Fruit fly (Drosophila melanogaster): Measurements from ENCODE around the gene CG9287.

CG9287 gene

DNA sequence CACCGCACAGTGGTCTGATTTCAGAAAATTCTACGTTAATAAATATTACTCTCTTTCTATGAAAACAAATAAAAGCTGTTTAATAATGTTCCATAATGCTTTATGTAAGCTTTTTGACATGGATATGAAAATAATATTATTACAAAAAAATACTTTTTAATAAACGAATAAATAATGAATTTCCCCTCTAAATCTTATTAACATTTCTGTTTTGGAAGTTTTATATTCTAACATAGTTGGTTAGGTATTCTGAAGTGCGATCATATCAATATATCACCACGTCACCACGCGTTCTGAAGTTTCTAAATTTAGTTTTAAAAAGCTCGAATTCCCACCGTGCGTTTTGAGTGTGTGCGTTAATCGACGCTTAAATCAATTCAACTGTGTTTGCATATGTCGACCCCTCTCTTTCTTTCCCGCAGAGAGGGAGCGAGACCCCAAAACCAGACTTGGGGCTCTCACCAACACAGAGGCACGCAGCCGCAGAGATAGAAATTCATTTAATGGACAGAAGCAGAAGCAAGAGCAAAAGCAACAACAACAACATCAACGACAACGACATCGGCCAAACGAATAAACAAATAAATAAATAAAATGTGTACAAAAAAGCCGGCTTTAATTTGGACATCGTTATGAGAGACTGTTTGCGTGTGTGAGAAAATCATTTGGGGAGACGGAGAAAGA is 11.8 kb upstream of the CG9287 start (continued):
- TF ChIP-seq CG1602 (GFP tag; optimal IDR thresholded peaks at IDR 0.05), result peak; percentile 73
- TF ChIP-seq Ada2b (GFP tag; IDR thresholded peaks at IDR 0.05), result peak; percentile 78
- peak; percentile 73 for TF ChIP-seq Hand (GFP tag; optimal IDR thresholded peaks at IDR 0.05)
- peak; percentile 32 for TF ChIP-seq CG17186 (GFP tag; optimal IDR thresholded peaks at IDR 0.05)
- no peak; the same call in 2 of the 3 replicates for TF ChIP-seq CG7963 (GFP tag; IDR thresholded peaks at IDR 0.05; ENCODE audit: partially characterized antibody)
- 0 out of 3 replicates have a peak, but pooled peaks have one; percentile 28 for TF ChIP-seq CG11093 (GFP tag; IDR thresholded peaks at IDR 0.05)
- TF ChIP-seq CG3065 (GFP tag; optimal IDR thresholded peaks at IDR 0.05), result peak; percentile 19
- TF ChIP-seq crp (GFP tag; optimal IDR thresholded peaks at IDR 0.05), result peak in 1 of 2 experiments; percentile 55
- TF ChIP-seq CG2202 (tag; optimal IDR thresholded peaks at IDR 0.05), result peak; percentile 68
- peak; percentile 28; the same call in 1 of the 2 replicates for TF ChIP-seq CG13287 (GFP tag; IDR thresholded peaks at IDR 0.05; ENCODE audit: partially characterized antibody)
- TF ChIP-seq sd (tag; optimal IDR thresholded peaks at IDR 0.05), result peak; percentile 67
- peak; percentile 51 for TF ChIP-seq Sry-β (GFP tag; optimal IDR thresholded peaks at IDR 0.05)
- TF ChIP-seq CG17912 (GFP tag; optimal IDR thresholded peaks at IDR 0.05), result peak; percentile 14
- TF ChIP-seq Scr (GFP tag; IDR thresholded peaks at IDR 0.05; ENCODE audit: partially characterized antibody), result no peak
- peak; percentile 90 for TF ChIP-seq Hmr (GFP tag; optimal IDR thresholded peaks at IDR 0.05)
- TF ChIP-seq CG18262 (tag; optimal IDR thresholded peaks at IDR 0.05), result peak; percentile 97
- TF ChIP-seq pb (GFP tag; optimal IDR thresholded peaks at IDR 0.05), result peak; percentile 66
- peak; percentile 83 for TF ChIP-seq Six4 (GFP tag; optimal IDR thresholded peaks at IDR 0.05)
- TF ChIP-seq CG11696 (GFP tag; IDR thresholded peaks at IDR 0.05), result peak; percentile 55
- no peak for TF ChIP-seq C15 (GFP tag; IDR thresholded peaks at IDR 0.05)
- peak; percentile 65 for TF ChIP-seq CG15696 (tag; optimal IDR thresholded peaks at IDR 0.05)
- peak; percentile 57 for TF ChIP-seq CG34422 (GFP tag; IDR thresholded peaks at IDR 0.05)
- peak; percentile 82 for TF ChIP-seq Nf-YB (GFP tag; optimal IDR thresholded peaks at IDR 0.05)
- TF ChIP-seq croc (GFP tag; conservative IDR thresholded peaks at IDR 0.05), result peak; percentile 74; the same call in 2 of the 3 replicates
- TF ChIP-seq Dek (tag; optimal IDR thresholded peaks at IDR 0.05), result peak; percentile 78
- no peak for TF ChIP-seq fru (optimal IDR thresholded peaks at IDR 0.05)
- TF ChIP-seq danr (GFP tag; IDR thresholded peaks at IDR 0.05), result peak; percentile 29; the same call in 1 of the 2 replicates
- TF ChIP-seq odd (GFP tag; optimal IDR thresholded peaks at IDR 0.05), result peak; percentile 87
- TF ChIP-seq E2f2 (GFP tag; IDR thresholded peaks at IDR 0.05), result peak; percentile 60
- peak; percentile 75 for TF ChIP-seq Atf6 (GFP tag; IDR thresholded peaks at IDR 0.05)
- TF ChIP-seq Stat92E (GFP tag; optimal IDR thresholded peaks at IDR 0.05), result peak in 1 of 3 experiments; percentile 58
- no peak for TF ChIP-seq h (optimal IDR thresholded peaks at IDR 0.05)
- no peak for TF ChIP-seq emc (GFP tag; optimal IDR thresholded peaks at IDR 0.05)
- TF ChIP-seq CG34376 (GFP tag; optimal IDR thresholded peaks at IDR 0.05), result peak; percentile 82
- TF ChIP-seq Rx (GFP tag; IDR thresholded peaks at IDR 0.05), result no peak
- peak; percentile 92 for TF ChIP-seq CG18619 (GFP tag; optimal IDR thresholded peaks at IDR 0.05)
- TF ChIP-seq ftz-f1 (GFP tag; optimal IDR thresholded peaks at IDR 0.05), result no peak
- TF ChIP-seq unc-4 (GFP tag; IDR thresholded peaks at IDR 0.05; ENCODE audit: partially characterized antibody), result no peak
- TF ChIP-seq crc (GFP tag; optimal IDR thresholded peaks at IDR 0.05), result peak; percentile 27
- no peak for TF ChIP-seq CG15479 (GFP tag; optimal IDR thresholded peaks at IDR 0.05)
- TF ChIP-seq CG6175 (GFP tag; IDR thresholded peaks at IDR 0.05), result 0 out of 3 replicates have a peak, but pooled peaks have one; percentile 18
- peak; percentile 85 for TF ChIP-seq CG6854 (GFP tag; optimal IDR thresholded peaks at IDR 0.05)
- TF ChIP-seq CG9437 (GFP tag; optimal IDR thresholded peaks at IDR 0.05), result peak; percentile 92
- TF ChIP-seq CG17829 (tag; optimal IDR thresholded peaks at IDR 0.05), result peak; percentile 93
- no peak for TF ChIP-seq Poxn (GFP tag; IDR thresholded peaks at IDR 0.05)
- peak; percentile 92 for TF ChIP-seq CG10543 (GFP tag; optimal IDR thresholded peaks at IDR 0.05)
- peak; percentile 85 for TF ChIP-seq vvl (GFP tag; IDR thresholded peaks at IDR 0.05)
- TF ChIP-seq CG10147 (GFP tag; optimal IDR thresholded peaks at IDR 0.05), result peak; percentile 89
- no peak for TF ChIP-seq CG1792 (GFP tag; optimal IDR thresholded peaks at IDR 0.05)

All from whole organism, embryonic.